Fruit fly (Drosophila melanogaster) whole organism, embryonic: Measurements from ENCODE around the gene CG42699.

ENCODE experiments used
- Asciz ChIP-seq: fragments of 200-800 bp; sonication (Bioruptor generic); optimal IDR thresholded peaks from 2 replicates; lab custom pipeline; 2017; ENCODE audit warnings: missing biosample characterization, mild to moderate bottlenecking, missing genetic modification characterization, missing genetic modification reagents
- C15 ChIP-seq: fragments of 200-800 bp; sonication (Bioruptor generic); IDR thresholded peaks from 3 replicates; pipeline ENCODE4 v1.3.6; 2022; ENCODE audit warnings: missing biosample characterization, missing genetic modification characterization
- CG1024 ChIP-seq: fragments of 200-800 bp; sonication (Bioruptor generic); IDR thresholded peaks from 2 replicates; pipeline ENCODE4 v1.3.6; 2022; ENCODE audit warnings: missing biosample characterization, missing genetic modification characterization
- CG14441 ChIP-seq: fragments of 200-800 bp; sonication (Bioruptor generic); IDR thresholded peaks from 2 replicates; pipeline ENCODE4 v1.3.6; 2022; ENCODE audit warnings: missing biosample characterization, missing genetic modification characterization
- CG14860 ChIP-seq: fragments of 200-800 bp; sonication (Bioruptor generic); IDR thresholded peaks from 3 replicates; pipeline ENCODE4 v1.3.6; 2022; ENCODE audit warnings: missing biosample characterization, missing genetic modification characterization; ENCODE audit not compliant: partially characterized antibody
- CG1529 ChIP-seq: fragments of 200-800 bp; sonication (Bioruptor generic); optimal IDR thresholded peaks from 3 replicates; lab custom pipeline; 2018; ENCODE audit warnings: missing biosample characterization, missing genetic modification characterization
- CG15479 ChIP-seq: fragments of 200-800 bp; sonication (Bioruptor generic); optimal IDR thresholded peaks from 3 replicates; lab custom pipeline; 2019; ENCODE audit warnings: missing biosample characterization, mild to moderate bottlenecking, missing genetic modification characterization, moderate library complexity
- CG15601 ChIP-seq: fragments of 200-800 bp; sonication (Bioruptor generic); optimal IDR thresholded peaks from 3 replicates; lab custom pipeline; 2019; ENCODE audit warnings: missing biosample characterization, mild to moderate bottlenecking, missing genetic modification characterization, moderate library complexity
- CG17568 ChIP-seq: fragments of 200-800 bp; sonication (Bioruptor generic); optimal IDR thresholded peaks from 2 replicates; lab custom pipeline; 2018; ENCODE audit warnings: missing biosample characterization, mild to moderate bottlenecking, missing genetic modification characterization, moderate library complexity
- CG34376 ChIP-seq: fragments of 200-800 bp; sonication (Bioruptor generic); optimal IDR thresholded peaks from 2 replicates; lab custom pipeline; 2018; ENCODE audit warnings: missing biosample characterization, mild to moderate bottlenecking, missing genetic modification characterization
- CG4617 ChIP-seq: fragments of 200-800 bp; sonication (Bioruptor generic); optimal IDR thresholded peaks from 3 replicates; lab custom pipeline; 2016; ENCODE audit warnings: missing biosample characterization, missing genetic modification characterization, borderline replicate concordance
- CG4854 ChIP-seq: fragments of 200-800 bp; sonication (Bioruptor generic); optimal IDR thresholded peaks from 2 replicates; lab custom pipeline; 2016; ENCODE audit warnings: missing biosample characterization, missing genetic modification characterization, inconsistent platforms
- CG6791 ChIP-seq: fragments of 200-800 bp; sonication (Bioruptor generic); IDR thresholded peaks from 3 replicates; pipeline ENCODE4 v1.3.6; 2022; ENCODE audit warnings: missing biosample characterization, missing genetic modification characterization; ENCODE audit not compliant: partially characterized antibody
- CG8359 ChIP-seq: fragments of 200-800 bp; sonication (Bioruptor generic); optimal IDR thresholded peaks from 2 replicates; lab custom pipeline; 2017; ENCODE audit warnings: missing biosample characterization, mild to moderate bottlenecking, missing genetic modification characterization, borderline replicate concordance
- CG9817 ChIP-seq: fragments of 200-800 bp; sonication (Bioruptor generic); optimal IDR thresholded peaks from 2 replicates; lab custom pipeline; 2018; ENCODE audit warnings: missing biosample characterization, mild to moderate bottlenecking, missing genetic modification characterization, moderate library complexity
- Dip2 ChIP-seq: fragments of 200-800 bp; sonication (Bioruptor generic); IDR thresholded peaks from 2 replicates; pipeline ENCODE4 v1.3.6; 2022; ENCODE audit warnings: missing biosample characterization, missing genetic modification characterization
- Dp ChIP-seq: fragments of 200-800 bp; sonication (Bioruptor generic); optimal IDR thresholded peaks from 2 replicates; lab custom pipeline; 2018; ENCODE audit warnings: missing biosample characterization, mild to moderate bottlenecking, missing genetic modification characterization, moderate library complexity
- Drgx ChIP-seq: fragments of 200-800 bp; sonication (Bioruptor generic); IDR thresholded peaks from 2 replicates; pipeline ENCODE4 v1.3.6; 2022; ENCODE audit warnings: missing biosample characterization, missing genetic modification characterization
- Fer2 ChIP-seq: fragments of 200-800 bp; sonication (Bioruptor generic); optimal IDR thresholded peaks from 2 replicates; lab custom pipeline; 2018; ENCODE audit warnings: missing biosample characterization, mild to moderate bottlenecking, missing genetic modification characterization, moderate library complexity
- H2.0 ChIP-seq: fragments of 200-800 bp; sonication (Bioruptor generic); IDR thresholded peaks from 2 replicates; pipeline ENCODE4 v1.3.6; 2022; ENCODE audit warnings: missing biosample characterization, missing genetic modification characterization
- HLH54F ChIP-seq: fragments of 200-800 bp; sonication (Bioruptor generic); optimal IDR thresholded peaks from 3 replicates; lab custom pipeline; 2016; ENCODE audit warnings: missing biosample characterization, missing genetic modification characterization
- HmgD ChIP-seq: fragments of 200-800 bp; sonication (Bioruptor generic); optimal IDR thresholded peaks from 3 replicates; lab custom pipeline; 2016; ENCODE audit warnings: missing biosample characterization, missing genetic modification characterization
- Hr39 ChIP-seq: fragments of >200 bp; optimal IDR thresholded peaks from 2 replicates; lab custom pipeline; 2017
- Lim3 ChIP-seq: fragments of 200-800 bp; sonication (Bioruptor generic); IDR thresholded peaks from 2 replicates; pipeline ENCODE4 v1.3.6; 2022; ENCODE audit warnings: missing biosample characterization, missing genetic modification characterization
- Mrtf ChIP-seq: fragments of 200-800 bp; sonication (Bioruptor generic); IDR thresholded peaks from 3 replicates; pipeline ENCODE4 v1.3.6; 2022; ENCODE audit warnings: missing biosample characterization, missing genetic modification characterization
- Nf-YA ChIP-seq: fragments of 200-800 bp; sonication (Bioruptor generic); IDR thresholded peaks from 2 replicates; pipeline ENCODE4 v1.3.6; 2022; ENCODE audit warnings: missing biosample characterization, missing genetic modification characterization
- Opbp ChIP-seq: fragments of 200-800 bp; sonication (Bioruptor generic); IDR thresholded peaks from 3 replicates; pipeline ENCODE4 v1.3.6; 2022; ENCODE audit warnings: missing biosample characterization, missing genetic modification characterization; ENCODE audit not compliant: partially characterized antibody
- Vsx1 ChIP-seq: fragments of 200-800 bp; sonication (Bioruptor generic); optimal IDR thresholded peaks from 2 replicates; lab custom pipeline; 2017; ENCODE audit warnings: missing biosample characterization, mild to moderate bottlenecking, missing genetic modification characterization, missing genetic modification reagents
- ab ChIP-seq: fragments of 200-800 bp; sonication (Bioruptor generic); optimal IDR thresholded peaks from 2 replicates; lab custom pipeline; 2016; ENCODE audit warnings: missing biosample characterization, missing genetic modification characterization
- abd-A ChIP-seq: fragments of 200-800 bp; sonication (Bioruptor generic); optimal IDR thresholded peaks from 3 replicates; lab custom pipeline; 2019; ENCODE audit warnings: missing biosample characterization, mild to moderate bottlenecking, missing genetic modification characterization, moderate library complexity
- amos ChIP-seq: fragments of 200-800 bp; sonication (Bioruptor generic); IDR thresholded peaks from 2 replicates; pipeline ENCODE4 v1.3.6; 2022; ENCODE audit warnings: missing biosample characterization, missing genetic modification characterization; ENCODE audit not compliant: partially characterized antibody
- ap ChIP-seq: fragments of 200-800 bp; sonication (Bioruptor generic); IDR thresholded peaks from 2 replicates; pipeline ENCODE4 v1.3.6; 2022; ENCODE audit warnings: missing biosample characterization, missing genetic modification characterization
- ase ChIP-seq: fragments of 200-800 bp; sonication (Bioruptor generic); IDR thresholded peaks from 3 replicates; pipeline ENCODE4 v1.3.6; 2022; ENCODE audit warnings: missing biosample characterization, missing genetic modification characterization
- br ChIP-seq: fragments of >200 bp; optimal IDR thresholded peaks from 2 replicates; lab custom pipeline; 2017
- chn ChIP-seq: fragments of 200-800 bp; sonication (Bioruptor generic); optimal IDR thresholded peaks from 2 replicates; lab custom pipeline; 2016; ENCODE audit warnings: missing biosample characterization, missing genetic modification characterization
- da ChIP-seq: fragments of 200-800 bp; sonication (Bioruptor generic); optimal IDR thresholded peaks from 2 replicates; lab custom pipeline; 2016; ENCODE audit warnings: missing biosample characterization, missing genetic modification characterization
- dimm ChIP-seq: fragments of 200-800 bp; sonication (Bioruptor generic); IDR thresholded peaks from 2 replicates; pipeline ENCODE4 v1.3.6; 2022; ENCODE audit warnings: missing biosample characterization, missing genetic modification characterization
- fru ChIP-seq: fragments of >200 bp; optimal IDR thresholded peaks from 2 replicates; lab custom pipeline; 2017
- hb ChIP-seq: fragments of 200-800 bp; sonication (Bioruptor generic); IDR thresholded peaks from 3 replicates; pipeline ENCODE4 v1.3.6; 2022; ENCODE audit warnings: missing biosample characterization, missing genetic modification characterization; ENCODE audit not compliant: partially characterized antibody
- p53 ChIP-seq: fragments of 200-800 bp; sonication (Bioruptor generic); optimal IDR thresholded peaks from 2 replicates; lab custom pipeline; 2016; ENCODE audit warnings: missing biosample characterization, missing genetic modification characterization
- peb ChIP-seq: fragments of 200-800 bp; sonication (Bioruptor generic); IDR thresholded peaks from 2 replicates; pipeline ENCODE4 v1.3.6; 2022; ENCODE audit warnings: missing biosample characterization, missing genetic modification characterization
- sc ChIP-seq, 3 experiments: fragments of >200 bp in 2 of 3; fragments of 200-800 bp in 1 of 3; sonication (Bioruptor generic) in 1 of 3; optimal IDR thresholded peaks; 2 replicates in 2 of 3; 3 replicates in 1 of 3; lab custom pipeline; 2017; ENCODE audit warnings: mild to moderate bottlenecking in 1 of 3, missing biosample characterization in 1 of 3, missing genetic modification characterization in 1 of 3, missing genetic modification reagents in 1 of 3
- scrt ChIP-seq: fragments of 200-800 bp; sonication (Bioruptor generic); optimal IDR thresholded peaks from 2 replicates; lab custom pipeline; 2018; ENCODE audit warnings: missing biosample characterization, mild to moderate bottlenecking, missing genetic modification characterization, moderate library complexity
- shn ChIP-seq: fragments of 200-800 bp; sonication (Bioruptor generic); optimal IDR thresholded peaks from 3 replicates; lab custom pipeline; 2016; ENCODE audit warnings: missing biosample characterization, missing genetic modification characterization
- slp2 ChIP-seq: fragments of 200-800 bp; sonication (Bioruptor generic); optimal IDR thresholded peaks from 2 replicates; lab custom pipeline; 2016; ENCODE audit warnings: missing biosample characterization, missing genetic modification characterization
- toy ChIP-seq: fragments of 200-800 bp; sonication (Bioruptor generic); IDR thresholded peaks from 2 replicates; pipeline ENCODE4 v1.3.6; 2022; ENCODE audit warnings: missing biosample characterization, missing genetic modification characterization
- ttk ChIP-seq: fragments of 200-800 bp; sonication (Bioruptor generic); IDR thresholded peaks from 2 replicates; pipeline ENCODE4 v2.1.2; 2022; ENCODE audit warnings: missing biosample characterization, missing genetic modification characterization
- wdn ChIP-seq: fragments of 200-800 bp; sonication (Bioruptor generic); IDR thresholded peaks from 2 replicates; pipeline ENCODE4 v1.3.6; 2022; ENCODE audit warnings: missing biosample characterization, missing genetic modification characterization

CG42699 gene

dm6 chrX:5745840-5746815, 18.2 kb upstream of the CG42699 start (continued):
- TF ChIP-seq CG17568 (GFP tag; lab: Kevin White, UChicago) (peak; percentile 53), ab (GFP tag; lab: Kevin White, UChicago) (peak; percentile 75), H2.0 (GFP tag; lab: Robert Waterston, UW) (peak; percentile 84), HmgD (no peak), peb (GFP tag; lab: Robert Waterston, UW) (no peak), shn (peak; percentile 25), CG14441 (GFP tag; lab: Robert Waterston, UW) (peak; percentile 80), fru (lab: Kevin White, UChicago) (no peak), CG6791 (GFP tag; lab: Robert Waterston, UW) (peak; percentile 51; the same call in 1 of the 3 replicates), wdn (peak; percentile 70), abd-A (peak; percentile 53), Hr39 (no peak), CG15601 (tag; lab: Kevin White, UChicago) (peak; percentile 64), Opbp (no peak), Drgx (GFP tag; lab: Robert Waterston, UW) (peak; percentile 84), Nf-YA (GFP tag; lab: Robert Waterston, UW) (0 out of 2 replicates have a peak, but pooled peaks have one; percentile 35), CG34376 (peak; percentile 55), ttk (GFP tag; lab: Robert Waterston, UW) (peak; percentile 52; the same call in 1 of the 2 replicates), CG1529 (GFP tag; lab: Kevin White, UChicago) (peak; percentile 57), da (GFP tag; lab: Kevin White, UChicago) (no peak), p53 (no peak), Mrtf (GFP tag; lab: Robert Waterston, UW) (peak; percentile 75; the same call in 2 of the 3 replicates), amos (no peak), CG4854 (GFP tag; lab: Kevin White, UChicago) (peak; percentile 52), hb (GFP tag; lab: Robert Waterston, UW) (no peak), toy (GFP tag; lab: Robert Waterston, UW) (no peak; the same call in 1 of the 2 replicates), Vsx1 (GFP tag; lab: Kevin White, UChicago) (peak; percentile 3), ase (GFP tag; lab: Robert Waterston, UW) (peak; percentile 70; the same call in 2 of the 3 replicates), chn (GFP tag; lab: Kevin White, UChicago) (peak; percentile 20), sc (optimal IDR thresholded peaks at IDR 0.05; lab: Kevin White, UChicago) (no peak), sc (GFP tag; optimal IDR thresholded peaks at IDR 0.05; lab: Kevin White, UChicago) (peak; percentile 18), scrt (peak; percentile 58), Fer2 (peak; percentile 68), ap (GFP tag; lab: Robert Waterston, UW) (peak; percentile 49; the same call in 1 of the 2 replicates), br (lab: Kevin White, UChicago) (no peak), CG8359 (no peak), CG9817 (tag; lab: Kevin White, UChicago) (peak; percentile 80), CG1024 (GFP tag; lab: Robert Waterston, UW) (peak; percentile 54), Lim3 (GFP tag; lab: Robert Waterston, UW) (peak; percentile 44; the same call in 1 of the 2 replicates), Asciz (GFP tag; lab: Kevin White, UChicago) (peak; percentile 45), CG4617 (GFP tag; lab: Kevin White, UChicago) (peak; percentile 45), Dp (GFP tag; lab: Kevin White, UChicago) (peak; percentile 81), dimm (GFP tag; lab: Robert Waterston, UW) (peak; percentile 60; the same call in 1 of the 2 replicates), slp2 (GFP tag; lab: Kevin White, UChicago) (no peak), CG14860 (peak; percentile 48; the same call in 2 of the 3 replicates), HLH54F (GFP tag; lab: Kevin White, UChicago) (peak; percentile 62), Dip2 (GFP tag; lab: Robert Waterston, UW) (no peak), CG15479 (GFP tag; lab: Kevin White, UChicago) (no peak), C15 (GFP tag; lab: Robert Waterston, UW) (no peak)
